Fruit fly (Drosophila melanogaster) whole organism, embryonic: Measurements from ENCODE around the gene CG5171.

ENCODE experiments used
- Ada2b ChIP-seq: fragments of 200-800 bp; sonication (Bioruptor generic); IDR thresholded peaks from 2 replicates; pipeline ENCODE4 v1.3.6; 2022; ENCODE audit warnings: missing biosample characterization, missing genetic modification characterization
- Atf3 ChIP-seq: fragments of 200-800 bp; sonication (Bioruptor generic); optimal IDR thresholded peaks from 3 replicates; lab custom pipeline; 2016; ENCODE audit warnings: missing biosample characterization, missing genetic modification characterization
- CG15696 ChIP-seq: fragments of 200-800 bp; sonication (Bioruptor generic); optimal IDR thresholded peaks from 2 replicates; lab custom pipeline; 2019; ENCODE audit warnings: missing biosample characterization, mild to moderate bottlenecking, missing genetic modification characterization, moderate library complexity
- CG16813 ChIP-seq: fragments of 200-800 bp; sonication (Bioruptor generic); IDR thresholded peaks from 3 replicates; pipeline ENCODE4 v1.3.6; 2022; ENCODE audit warnings: missing biosample characterization, missing genetic modification characterization; ENCODE audit not compliant: partially characterized antibody
- CG17361 ChIP-seq: fragments of 200-800 bp; sonication (Bioruptor generic); IDR thresholded peaks from 3 replicates; pipeline ENCODE4 v1.3.6; 2022; ENCODE audit warnings: missing biosample characterization, missing genetic modification characterization
- CG17612 ChIP-seq: fragments of 200-800 bp; sonication (Bioruptor generic); IDR thresholded peaks from 2 replicates; pipeline ENCODE4 v1.3.6; 2022; ENCODE audit warnings: missing biosample characterization, missing genetic modification characterization
- CG1792 ChIP-seq: fragments of 200-800 bp; sonication (Bioruptor generic); optimal IDR thresholded peaks from 2 replicates; lab custom pipeline; 2016; ENCODE audit warnings: missing biosample characterization, missing genetic modification characterization
- CG18599 ChIP-seq: fragments of 200-800 bp; sonication (Bioruptor generic); optimal IDR thresholded peaks from 3 replicates; lab custom pipeline; 2017; ENCODE audit warnings: missing biosample characterization, missing genetic modification characterization, mild to moderate bottlenecking, moderate library complexity, missing genetic modification reagents
- CG34224 ChIP-seq: fragments of 200-800 bp; sonication (Bioruptor generic); IDR thresholded peaks from 3 replicates; pipeline ENCODE4 v1.3.6; 2022; ENCODE audit warnings: missing biosample characterization, missing genetic modification characterization; ENCODE audit not compliant: partially characterized antibody
- CG5953 ChIP-seq: fragments of 200-800 bp; sonication (Bioruptor generic); IDR thresholded peaks from 2 replicates; pipeline ENCODE4 v1.3.6; 2022; ENCODE audit warnings: missing biosample characterization, missing genetic modification characterization
- CG6813 ChIP-seq: fragments of 200-800 bp; sonication (Bioruptor generic); optimal IDR thresholded peaks from 2 replicates; lab custom pipeline; 2017; ENCODE audit warnings: missing biosample characterization, missing genetic modification characterization, mild to moderate bottlenecking, moderate library complexity, missing genetic modification reagents
- CG7786 ChIP-seq: fragments of 200-800 bp; sonication (Bioruptor generic); optimal IDR thresholded peaks from 2 replicates; lab custom pipeline; 2016; ENCODE audit warnings: missing biosample characterization, missing genetic modification characterization
- CG7928 ChIP-seq: fragments of 200-800 bp; sonication (Bioruptor generic); optimal IDR thresholded peaks from 2 replicates; lab custom pipeline; 2017; ENCODE audit warnings: missing biosample characterization, mild to moderate bottlenecking, missing genetic modification characterization
- CG9437 ChIP-seq: fragments of 200-800 bp; sonication (Bioruptor generic); optimal IDR thresholded peaks from 2 replicates; lab custom pipeline; 2018; ENCODE audit warnings: missing biosample characterization, mild to moderate bottlenecking, missing genetic modification characterization
- CTCF ChIP-seq: fragments of 200-800 bp; sonication (Bioruptor generic); optimal IDR thresholded peaks from 2 replicates; lab custom pipeline; 2017; ENCODE audit warnings: missing biosample characterization, mild to moderate bottlenecking, missing genetic modification characterization, moderate library complexity
- Dip3 ChIP-seq: fragments of 200-800 bp; sonication (Bioruptor generic); optimal IDR thresholded peaks from 3 replicates; lab custom pipeline; 2016; ENCODE audit warnings: missing biosample characterization, missing genetic modification characterization
- Doc3 ChIP-seq: fragments of 200-800 bp; sonication (Bioruptor generic); IDR thresholded peaks from 3 replicates; pipeline ENCODE4 v1.3.6; 2022; ENCODE audit warnings: missing biosample characterization, missing genetic modification characterization; ENCODE audit not compliant: partially characterized antibody
- E2f1 ChIP-seq: fragments of 200-800 bp; sonication (Bioruptor generic); IDR thresholded peaks from 2 replicates; pipeline ENCODE4 v1.3.6; 2022; ENCODE audit warnings: missing biosample characterization, missing genetic modification characterization
- Fer2 ChIP-seq: fragments of 200-800 bp; sonication (Bioruptor generic); optimal IDR thresholded peaks from 2 replicates; lab custom pipeline; 2018; ENCODE audit warnings: missing biosample characterization, mild to moderate bottlenecking, missing genetic modification characterization, moderate library complexity
- Gsc ChIP-seq: fragments of 200-800 bp; sonication (Bioruptor generic); IDR thresholded peaks from 2 replicates; pipeline ENCODE4 v1.3.6; 2022; ENCODE audit warnings: missing biosample characterization, missing genetic modification characterization
- HLH4C ChIP-seq: fragments of 200-800 bp; sonication (Bioruptor generic); IDR thresholded peaks from 3 replicates; pipeline ENCODE4 v1.3.6; 2022; ENCODE audit warnings: missing biosample characterization, missing genetic modification characterization; ENCODE audit not compliant: partially characterized antibody
- HLHmδ ChIP-seq: fragments of 200-800 bp; sonication (Bioruptor generic); optimal IDR thresholded peaks from 2 replicates; lab custom pipeline; 2018; ENCODE audit warnings: missing biosample characterization, mild to moderate bottlenecking, missing genetic modification characterization, moderate library complexity
- Hsf ChIP-seq: fragments of 200-800 bp; sonication (Bioruptor generic); optimal IDR thresholded peaks from 3 replicates; lab custom pipeline; 2016; ENCODE audit warnings: missing biosample characterization, missing genetic modification characterization
- Max ChIP-seq: fragments of 200-800 bp; sonication (Bioruptor generic); optimal IDR thresholded peaks from 2 replicates; lab custom pipeline; 2016; ENCODE audit warnings: missing biosample characterization, mild to moderate bottlenecking, missing genetic modification characterization
- NC2β ChIP-seq: fragments of 200-800 bp; sonication (Bioruptor generic); optimal IDR thresholded peaks from 2 replicates; lab custom pipeline; 2016; ENCODE audit warnings: missing biosample characterization, missing genetic modification characterization
- NFAT ChIP-seq: fragments of 200-800 bp; sonication (Bioruptor generic); IDR thresholded peaks from 2 replicates; pipeline ENCODE4 v1.3.6; 2022; ENCODE audit warnings: missing biosample characterization, missing genetic modification characterization
- NK7.1 ChIP-seq: fragments of 200-800 bp; sonication (Bioruptor generic); optimal IDR thresholded peaks from 3 replicates; lab custom pipeline; 2016; ENCODE audit warnings: missing biosample characterization, missing genetic modification characterization
- Nf-YA ChIP-seq: fragments of 200-800 bp; sonication (Bioruptor generic); IDR thresholded peaks from 2 replicates; pipeline ENCODE4 v1.3.6; 2022; ENCODE audit warnings: missing biosample characterization, missing genetic modification characterization
- Side ChIP-seq: fragments of 200-800 bp; sonication (Bioruptor generic); optimal IDR thresholded peaks from 2 replicates; lab custom pipeline; 2016; ENCODE audit warnings: missing biosample characterization, missing genetic modification characterization
- Six4 ChIP-seq: fragments of 200-800 bp; sonication (Bioruptor generic); optimal IDR thresholded peaks from 2 replicates; lab custom pipeline; 2016; ENCODE audit warnings: missing biosample characterization, missing genetic modification characterization
- Xrp1 ChIP-seq: fragments of 200-800 bp; sonication (Bioruptor generic); IDR thresholded peaks from 2 replicates; pipeline ENCODE4 v1.3.6; 2022; ENCODE audit warnings: missing biosample characterization, missing genetic modification characterization
- al ChIP-seq: fragments of 200-800 bp; sonication (Bioruptor generic); IDR thresholded peaks from 2 replicates; pipeline ENCODE4 v1.3.6; 2022; ENCODE audit warnings: missing biosample characterization, missing genetic modification characterization
- aop ChIP-seq: fragments of 200-800 bp; sonication (Bioruptor generic); IDR thresholded peaks from 2 replicates; pipeline ENCODE4 v1.3.6; 2022; ENCODE audit warnings: missing biosample characterization, missing genetic modification characterization
- cwo ChIP-seq: fragments of 200-800 bp; sonication (Bioruptor generic); optimal IDR thresholded peaks from 3 replicates; lab custom pipeline; 2017; ENCODE audit warnings: missing biosample characterization, missing genetic modification characterization, mild to moderate bottlenecking, moderate library complexity, missing genetic modification reagents
- da ChIP-seq: fragments of 200-800 bp; sonication (Bioruptor generic); optimal IDR thresholded peaks from 2 replicates; lab custom pipeline; 2016; ENCODE audit warnings: missing biosample characterization, missing genetic modification characterization
- exex ChIP-seq: fragments of 200-800 bp; sonication (Bioruptor generic); optimal IDR thresholded peaks from 4 replicates; lab custom pipeline; 2018; ENCODE audit warnings: missing biosample characterization, mild to moderate bottlenecking, missing genetic modification characterization, moderate library complexity
- gce ChIP-seq: fragments of 200-800 bp; sonication (Bioruptor generic); IDR thresholded peaks from 3 replicates; pipeline ENCODE4 v1.3.6; 2022; ENCODE audit warnings: missing biosample characterization, missing genetic modification characterization
- gfzf ChIP-seq: fragments of 200-800 bp; sonication (Bioruptor generic); optimal IDR thresholded peaks from 2 replicates; lab custom pipeline; 2016; ENCODE audit warnings: missing biosample characterization, mild to moderate bottlenecking, missing genetic modification characterization, moderate library complexity
- maf-S ChIP-seq: fragments of 200-800 bp; sonication (Bioruptor generic); optimal IDR thresholded peaks from 2 replicates; lab custom pipeline; 2016; ENCODE audit warnings: missing biosample characterization, missing genetic modification characterization
- mld ChIP-seq: fragments of 200-800 bp; sonication (Bioruptor generic); IDR thresholded peaks from 3 replicates; pipeline ENCODE4 v1.3.6; 2022; ENCODE audit warnings: missing biosample characterization, missing genetic modification characterization; ENCODE audit not compliant: partially characterized antibody
- psq ChIP-seq: fragments of 200-800 bp; sonication (Bioruptor generic); optimal IDR thresholded peaks from 2 replicates; lab custom pipeline; 2017; ENCODE audit warnings: missing biosample characterization, missing genetic modification characterization
- sisA ChIP-seq: fragments of 200-800 bp; sonication (Bioruptor generic); IDR thresholded peaks from 2 replicates; pipeline ENCODE4 v1.3.6; 2022; ENCODE audit warnings: missing biosample characterization, missing genetic modification characterization
- ssp ChIP-seq: fragments of 200-800 bp; sonication (Bioruptor generic); IDR thresholded peaks from 2 replicates; pipeline ENCODE4 v1.3.6; 2022; ENCODE audit warnings: missing biosample characterization, missing genetic modification characterization
- tll ChIP-seq, 2 experiments: fragments of 200-800 bp in 1 of 2; fragments of >200 bp in 1 of 2; sonication (Bioruptor generic) in 1 of 2; optimal IDR thresholded peaks; 2 replicates each; lab custom pipeline; 2017 to 2019; ENCODE audit warnings: missing biosample characterization in 2 of 2, missing genetic modification characterization in 2 of 2, mild to moderate bottlenecking in 1 of 2, moderate library complexity in 1 of 2
- ttk ChIP-seq: fragments of 200-800 bp; sonication (Bioruptor generic); IDR thresholded peaks from 2 replicates; pipeline ENCODE4 v2.1.2; 2022; ENCODE audit warnings: missing biosample characterization, missing genetic modification characterization
- vnd ChIP-seq: fragments of 200-800 bp; sonication (Bioruptor generic); IDR thresholded peaks from 3 replicates; pipeline ENCODE4 v1.3.6; 2022; ENCODE audit warnings: missing biosample characterization, missing genetic modification characterization; ENCODE audit not compliant: partially characterized antibody
- vvl ChIP-seq: fragments of 200-800 bp; sonication (Bioruptor generic); IDR thresholded peaks from 2 replicates; pipeline ENCODE4 v1.3.6; 2022; ENCODE audit warnings: missing biosample characterization, missing genetic modification characterization
- wdn ChIP-seq: fragments of 200-800 bp; sonication (Bioruptor generic); IDR thresholded peaks from 2 replicates; pipeline ENCODE4 v1.3.6; 2022; ENCODE audit warnings: missing biosample characterization, missing genetic modification characterization
- zfh1 ChIP-seq: fragments of 200-800 bp; sonication (Bioruptor generic); IDR thresholded peaks from 3 replicates; pipeline ENCODE4 v1.3.6; 2022; ENCODE audit warnings: missing biosample characterization, missing genetic modification characterization
- zfh2 ChIP-seq: fragments of 200-800 bp; sonication (Bioruptor generic); optimal IDR thresholded peaks from 2 replicates; lab custom pipeline; 2016; ENCODE audit warnings: missing biosample characterization, missing genetic modification characterization

Gene CG5171

dm6 chr2L:7387813-7388558, 13.1 kb upstream of the CG5171 start, which contains the start of the genes CG5149 and gudu (continued):
- TF ChIP-seq CG7786 (GFP tag; lab: Kevin White, UChicago) (no peak), ttk (GFP tag; lab: Robert Waterston, UW) (no peak), Nf-YA (GFP tag; lab: Robert Waterston, UW) (no peak), da (GFP tag; lab: Kevin White, UChicago) (no peak), CG17612 (no peak), NFAT (GFP tag; lab: Robert Waterston, UW) (no peak), cwo (GFP tag; lab: Kevin White, UChicago) (no peak), NK7.1 (GFP tag; lab: Kevin White, UChicago) (no peak), CG5953 (no peak), maf-S (no peak), vnd (GFP tag; lab: Robert Waterston, UW) (peak; percentile 73), Atf3 (GFP tag; lab: Kevin White, UChicago) (no peak), gce (no peak), Fer2 (no peak), NC2β (GFP tag; lab: Kevin White, UChicago) (peak; percentile 55), CG1792 (GFP tag; lab: Kevin White, UChicago) (no peak), CG15696 (no peak), CG6813 (no peak), HLHmδ (GFP tag; lab: Kevin White, UChicago) (no peak), gfzf (GFP tag; lab: Kevin White, UChicago) (peak; percentile 49), CG7928 (GFP tag; lab: Kevin White, UChicago) (no peak), ssp (GFP tag; lab: Robert Waterston, UW) (no peak), Max (no peak), CG9437 (no peak), Six4 (GFP tag; lab: Kevin White, UChicago) (no peak), zfh2 (no peak), E2f1 (no peak), HLH4C (GFP tag; lab: Robert Waterston, UW) (peak; percentile 86), Dip3 (GFP tag; lab: Kevin White, UChicago) (no peak), vvl (peak; percentile 73), Xrp1 (GFP tag; lab: Robert Waterston, UW) (peak; percentile 28; the same call in 1 of the 2 replicates), al (GFP tag; lab: Robert Waterston, UW) (no peak), tll (GFP tag; optimal IDR thresholded peaks at IDR 0.05; lab: Kevin White, UChicago) (no peak), Gsc (GFP tag; lab: Robert Waterston, UW) (no peak), zfh1 (GFP tag; lab: Robert Waterston, UW) (0 out of 3 replicates have a peak, but pooled peaks have one; percentile 21), Ada2b (GFP tag; lab: Robert Waterston, UW) (0 out of 2 replicates have a peak, but pooled peaks have one; percentile 18), sisA (no peak; the same call in 1 of the 2 replicates), Doc3 (peak; percentile 83), CG18599 (GFP tag; lab: Kevin White, UChicago) (no peak), CTCF (GFP tag; lab: Kevin White, UChicago) (peak; percentile 87), Hsf (GFP tag; lab: Kevin White, UChicago) (no peak), CG34224 (peak; percentile 83), aop (GFP tag; lab: Robert Waterston, UW) (no peak), CG17361 (GFP tag; lab: Robert Waterston, UW) (peak; percentile 52; the same call in 2 of the 3 replicates), mld (GFP tag; lab: Robert Waterston, UW) (peak; percentile 88; the same call in 2 of the 3 replicates), CG16813 (GFP tag; lab: Robert Waterston, UW) (peak; percentile 86), exex (peak; percentile 0), wdn (no peak), psq (no peak), Side (GFP tag; lab: Kevin White, UChicago) (no peak)
